Fruit fly (Drosophila melanogaster) whole organism, embryonic: ENCODE data around the gene Usp30.

Experiments used
- Bgb ChIP-seq: fragments of 200-800 bp; sonication (Bioruptor generic); IDR thresholded peaks from 2 replicates; pipeline ENCODE4 v1.3.6; 2022; ENCODE audit warnings: missing biosample characterization, missing genetic modification characterization; ENCODE audit not compliant: partially characterized antibody
- CG1024 ChIP-seq: fragments of 200-800 bp; sonication (Bioruptor generic); IDR thresholded peaks from 2 replicates; pipeline ENCODE4 v1.3.6; 2022; ENCODE audit warnings: missing biosample characterization, missing genetic modification characterization
- CG12299 ChIP-seq: fragments of 200-800 bp; sonication (Bioruptor generic); optimal IDR thresholded peaks from 2 replicates; lab custom pipeline; 2018; ENCODE audit warnings: missing biosample characterization, mild to moderate bottlenecking, missing genetic modification characterization
- CG15073 ChIP-seq: fragments of 200-800 bp; sonication (Bioruptor generic); optimal IDR thresholded peaks from 2 replicates; lab custom pipeline; 2016; ENCODE audit warnings: missing biosample characterization, missing genetic modification characterization
- CG18599 ChIP-seq: fragments of 200-800 bp; sonication (Bioruptor generic); optimal IDR thresholded peaks from 3 replicates; lab custom pipeline; 2017; ENCODE audit warnings: missing biosample characterization, missing genetic modification characterization, mild to moderate bottlenecking, moderate library complexity, missing genetic modification reagents
- CG2129 ChIP-seq: fragments of 200-800 bp; sonication (Bioruptor generic); IDR thresholded peaks from 2 replicates; pipeline ENCODE4 v1.3.6; 2022; ENCODE audit warnings: missing biosample characterization, missing genetic modification characterization; ENCODE audit not compliant: partially characterized antibody
- CG2678 ChIP-seq: fragments of 200-800 bp; sonication (Bioruptor generic); optimal IDR thresholded peaks from 3 replicates; lab custom pipeline; 2019; ENCODE audit warnings: missing biosample characterization, mild to moderate bottlenecking, missing genetic modification characterization, moderate library complexity
- CG30403 ChIP-seq: fragments of 200-800 bp; sonication (Bioruptor generic); optimal IDR thresholded peaks from 3 replicates; lab custom pipeline; 2016; ENCODE audit warnings: missing biosample characterization, missing genetic modification characterization
- CG4282 ChIP-seq: fragments of 200-800 bp; sonication (Bioruptor generic); optimal IDR thresholded peaks from 2 replicates; lab custom pipeline; 2016; ENCODE audit warnings: missing biosample characterization, missing genetic modification characterization
- CG6654 ChIP-seq: fragments of 200-800 bp; sonication (Bioruptor generic); optimal IDR thresholded peaks from 2 replicates; lab custom pipeline; 2017; ENCODE audit warnings: missing biosample characterization, mild to moderate bottlenecking, missing genetic modification characterization
- CG6791 ChIP-seq: fragments of 200-800 bp; sonication (Bioruptor generic); IDR thresholded peaks from 3 replicates; pipeline ENCODE4 v1.3.6; 2022; ENCODE audit warnings: missing biosample characterization, missing genetic modification characterization; ENCODE audit not compliant: partially characterized antibody
- CG7271 ChIP-seq: fragments of 200-800 bp; sonication (Bioruptor generic); optimal IDR thresholded peaks from 2 replicates; lab custom pipeline; 2018; ENCODE audit warnings: missing biosample characterization, mild to moderate bottlenecking, missing genetic modification characterization, moderate library complexity
- CG9876 ChIP-seq: fragments of 200-800 bp; sonication (Bioruptor generic); optimal IDR thresholded peaks from 2 replicates; lab custom pipeline; 2016; ENCODE audit warnings: missing biosample characterization, missing genetic modification characterization
- D19B ChIP-seq: fragments of 200-800 bp; sonication (Bioruptor generic); optimal IDR thresholded peaks from 2 replicates; lab custom pipeline; 2017; ENCODE audit warnings: missing biosample characterization, mild to moderate bottlenecking, missing genetic modification characterization
- Drgx ChIP-seq: fragments of 200-800 bp; sonication (Bioruptor generic); IDR thresholded peaks from 2 replicates; pipeline ENCODE4 v1.3.6; 2022; ENCODE audit warnings: missing biosample characterization, missing genetic modification characterization
- HLH54F ChIP-seq: fragments of 200-800 bp; sonication (Bioruptor generic); optimal IDR thresholded peaks from 3 replicates; lab custom pipeline; 2016; ENCODE audit warnings: missing biosample characterization, missing genetic modification characterization
- Jarid2 ChIP-seq: fragments of 200-800 bp; sonication (Bioruptor generic); optimal IDR thresholded peaks from 3 replicates; lab custom pipeline; 2017; ENCODE audit warnings: mild to moderate bottlenecking, missing biosample characterization, missing genetic modification reagents, missing genetic modification characterization
- Lhr ChIP-seq: fragments of 200-800 bp; sonication (Bioruptor generic); optimal IDR thresholded peaks from 3 replicates; lab custom pipeline; 2017; ENCODE audit warnings: mild to moderate bottlenecking, missing biosample characterization, missing genetic modification reagents, missing genetic modification characterization
- Lim3 ChIP-seq: fragments of 200-800 bp; sonication (Bioruptor generic); IDR thresholded peaks from 2 replicates; pipeline ENCODE4 v1.3.6; 2022; ENCODE audit warnings: missing biosample characterization, missing genetic modification characterization
- Med ChIP-seq: fragments of 200-800 bp; sonication (Bioruptor generic); peaks from one replicate; lab custom pipeline; 2016; ENCODE audit warnings: missing biosample characterization, missing genetic modification characterization, mild to moderate bottlenecking, inconsistent platforms, moderate library complexity
- Mrtf ChIP-seq: fragments of 200-800 bp; sonication (Bioruptor generic); IDR thresholded peaks from 3 replicates; pipeline ENCODE4 v1.3.6; 2022; ENCODE audit warnings: missing biosample characterization, missing genetic modification characterization
- NFAT ChIP-seq: fragments of 200-800 bp; sonication (Bioruptor generic); IDR thresholded peaks from 2 replicates; pipeline ENCODE4 v1.3.6; 2022; ENCODE audit warnings: missing biosample characterization, missing genetic modification characterization
- Nf-YA ChIP-seq: fragments of 200-800 bp; sonication (Bioruptor generic); IDR thresholded peaks from 2 replicates; pipeline ENCODE4 v1.3.6; 2022; ENCODE audit warnings: missing biosample characterization, missing genetic modification characterization
- Pdp1 ChIP-seq, 2 experiments: fragments of 200-800 bp; sonication (Bioruptor generic); optimal IDR thresholded peaks; 3 replicates each; lab custom pipeline; 2016; ENCODE audit warnings: missing biosample characterization in 2 of 2, missing genetic modification characterization in 2 of 2, mild to moderate bottlenecking in 1 of 2, moderate library complexity in 1 of 2
- Rx ChIP-seq: fragments of 200-800 bp; sonication (Bioruptor generic); IDR thresholded peaks from 2 replicates; pipeline ENCODE4 v1.3.6; 2022; ENCODE audit warnings: missing biosample characterization, missing genetic modification characterization
- Ssrp ChIP-seq: fragments of 200-800 bp; sonication (Bioruptor generic); optimal IDR thresholded peaks from 2 replicates; lab custom pipeline; 2018; ENCODE audit warnings: missing biosample characterization, mild to moderate bottlenecking, missing genetic modification characterization, moderate library complexity
- Vsx1 ChIP-seq: fragments of 200-800 bp; sonication (Bioruptor generic); optimal IDR thresholded peaks from 2 replicates; lab custom pipeline; 2017; ENCODE audit warnings: missing biosample characterization, mild to moderate bottlenecking, missing genetic modification characterization, missing genetic modification reagents
- abd-A ChIP-seq: fragments of 200-800 bp; sonication (Bioruptor generic); optimal IDR thresholded peaks from 3 replicates; lab custom pipeline; 2019; ENCODE audit warnings: missing biosample characterization, mild to moderate bottlenecking, missing genetic modification characterization, moderate library complexity
- ac ChIP-seq: fragments of 200-800 bp; sonication (Bioruptor generic); optimal IDR thresholded peaks from 3 replicates; lab custom pipeline; 2017; ENCODE audit warnings: missing biosample characterization, mild to moderate bottlenecking, missing genetic modification characterization
- ap ChIP-seq: fragments of 200-800 bp; sonication (Bioruptor generic); IDR thresholded peaks from 2 replicates; pipeline ENCODE4 v1.3.6; 2022; ENCODE audit warnings: missing biosample characterization, missing genetic modification characterization
- bcd ChIP-seq: fragments of 200-800 bp; sonication (Bioruptor generic); optimal IDR thresholded peaks from 2 replicates; lab custom pipeline; 2017; ENCODE audit warnings: missing biosample characterization, mild to moderate bottlenecking, missing genetic modification characterization
- crc ChIP-seq: fragments of 200-800 bp; sonication (Bioruptor generic); optimal IDR thresholded peaks from 2 replicates; lab custom pipeline; 2016; ENCODE audit warnings: missing biosample characterization, missing genetic modification characterization
- emc ChIP-seq: fragments of 200-800 bp; sonication (Bioruptor generic); optimal IDR thresholded peaks from 2 replicates; lab custom pipeline; 2016; ENCODE audit warnings: missing biosample characterization, missing genetic modification characterization
- en ChIP-seq: fragments of 200-800 bp; sonication (Bioruptor generic); optimal IDR thresholded peaks from 2 replicates; lab custom pipeline; 2016; ENCODE audit warnings: missing biosample characterization, missing genetic modification characterization
- exex ChIP-seq: fragments of 200-800 bp; sonication (Bioruptor generic); optimal IDR thresholded peaks from 4 replicates; lab custom pipeline; 2018; ENCODE audit warnings: missing biosample characterization, mild to moderate bottlenecking, missing genetic modification characterization, moderate library complexity
- fru ChIP-seq: fragments of >200 bp; optimal IDR thresholded peaks from 2 replicates; lab custom pipeline; 2017
- grn ChIP-seq: fragments of 200-800 bp; sonication (Bioruptor generic); optimal IDR thresholded peaks from 3 replicates; lab custom pipeline; 2017; ENCODE audit warnings: missing biosample characterization, missing genetic modification characterization
- gsb ChIP-seq: fragments of 200-800 bp; sonication (Bioruptor generic); IDR thresholded peaks from 2 replicates; pipeline ENCODE4 v1.3.6; 2022; ENCODE audit warnings: missing biosample characterization, missing genetic modification characterization
- hbn ChIP-seq: fragments of 200-800 bp; sonication (Bioruptor generic); IDR thresholded peaks from 2 replicates; pipeline ENCODE4 v1.3.6; 2022; ENCODE audit warnings: missing biosample characterization, missing genetic modification characterization; ENCODE audit not compliant: partially characterized antibody
- hth ChIP-seq: fragments of >200 bp; optimal IDR thresholded peaks from 2 replicates; lab custom pipeline; 2017; ENCODE audit warnings: inconsistent platforms
- ken ChIP-seq: fragments of 200-800 bp; sonication (Bioruptor generic); IDR thresholded peaks from 3 replicates; pipeline ENCODE4 v1.3.6; 2022; ENCODE audit warnings: missing biosample characterization, missing genetic modification characterization
- lilli ChIP-seq: fragments of 200-800 bp; sonication (Bioruptor generic); optimal IDR thresholded peaks from 3 replicates; lab custom pipeline; 2016; ENCODE audit warnings: missing biosample characterization, missing genetic modification characterization
- odd ChIP-seq: fragments of 200-800 bp; sonication (Bioruptor generic); optimal IDR thresholded peaks from 2 replicates; lab custom pipeline; 2017; ENCODE audit warnings: missing biosample characterization, mild to moderate bottlenecking, missing genetic modification characterization
- otp ChIP-seq: fragments of 200-800 bp; sonication (Bioruptor generic); IDR thresholded peaks from 3 replicates; pipeline ENCODE4, ENCODE4 v1.3.6; 2022; ENCODE audit warnings: missing biosample characterization, missing genetic modification characterization
- pnt ChIP-seq: fragments of 200-800 bp; sonication (Bioruptor generic); optimal IDR thresholded peaks from 3 replicates; lab custom pipeline; 2016; ENCODE audit warnings: missing biosample characterization, missing genetic modification characterization
- pum ChIP-seq: fragments of 200-800 bp; sonication (Bioruptor generic); optimal IDR thresholded peaks from 2 replicates; lab custom pipeline; 2016; ENCODE audit warnings: missing biosample characterization, missing genetic modification characterization
- shn ChIP-seq: fragments of 200-800 bp; sonication (Bioruptor generic); optimal IDR thresholded peaks from 3 replicates; lab custom pipeline; 2016; ENCODE audit warnings: missing biosample characterization, missing genetic modification characterization
- sim ChIP-seq: fragments of 200-800 bp; sonication (Bioruptor generic); IDR thresholded peaks from 2 replicates; pipeline ENCODE4 v1.3.6; 2022; ENCODE audit warnings: missing biosample characterization, missing genetic modification characterization
- unpg ChIP-seq: fragments of 200-800 bp; sonication (Bioruptor generic); optimal IDR thresholded peaks from 3 replicates; lab custom pipeline; 2018; ENCODE audit warnings: missing biosample characterization, mild to moderate bottlenecking, missing genetic modification characterization, moderate library complexity

The Usp30 gene

DNA sequence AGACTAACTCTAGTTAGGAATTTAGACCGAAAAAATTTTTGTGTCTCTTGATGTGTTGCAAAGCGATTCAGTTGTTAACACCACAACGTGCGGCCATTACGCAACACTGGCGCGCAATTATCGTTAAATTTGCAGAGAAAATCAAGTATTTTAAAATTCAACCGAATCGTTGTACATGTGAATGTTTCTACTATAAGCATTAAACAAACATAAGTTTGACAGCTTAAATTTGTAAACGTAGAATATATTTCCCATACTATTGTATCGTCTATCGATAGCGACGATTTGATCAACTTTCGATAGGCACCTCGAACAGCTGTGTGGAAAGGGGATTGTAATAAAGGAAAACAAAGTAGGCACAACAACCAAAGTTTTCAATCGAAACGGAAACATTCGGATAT lies at the start of gene Usp30, which contains the start of gene CG16721 (continued):
- TF ChIP-seq lilli (GFP tag; lab: Kevin White, UChicago) (peak; percentile 69), CG9876 (GFP tag; lab: Kevin White, UChicago) (no peak), CG2129 (GFP tag; lab: Robert Waterston, UW) (peak; percentile 52; the same call in 1 of the 2 replicates), CG30403 (peak; percentile 51), Nf-YA (GFP tag; lab: Robert Waterston, UW) (no peak), emc (GFP tag; lab: Kevin White, UChicago) (no peak), ken (GFP tag; lab: Robert Waterston, UW) (peak; percentile 50; the same call in 2 of the 3 replicates), ac (GFP tag; lab: Kevin White, UChicago) (no peak), CG12299 (tag; lab: Kevin White, UChicago) (peak; percentile 29), Jarid2 (GFP tag; lab: Kevin White, UChicago) (no peak), Rx (GFP tag; lab: Robert Waterston, UW) (no peak), pum (GFP tag; lab: Kevin White, UChicago) (peak; percentile 31), ap (GFP tag; lab: Robert Waterston, UW) (no peak), CG2678 (tag; lab: Kevin White, UChicago) (no peak), Bgb (GFP tag; lab: Robert Waterston, UW) (peak; percentile 75), CG6791 (GFP tag; lab: Robert Waterston, UW) (peak; percentile 71; the same call in 2 of the 3 replicates), en (GFP tag; lab: Kevin White, UChicago) (peak; percentile 23), bcd (GFP tag; lab: Kevin White, UChicago) (no peak), HLH54F (GFP tag; lab: Kevin White, UChicago) (peak; percentile 67), NFAT (GFP tag; lab: Robert Waterston, UW) (peak; percentile 44), unpg (GFP tag; lab: Kevin White, UChicago) (peak; percentile 43), crc (GFP tag; lab: Kevin White, UChicago) (no peak), pnt (GFP tag; lab: Kevin White, UChicago) (no peak)

dm6 chrX:5926718-5927117 lies 47.1 kb upstream of the Usp30 start:
- TF ChIP-seq CG30403 (no peak), otp (no peak), Ssrp (no peak), Pdp1 (GFP tag; optimal IDR thresholded peaks at IDR 0.05; lab: Kevin White, UChicago) (peak in 1 of 2 experiments; percentile 68), Vsx1 (GFP tag; lab: Kevin White, UChicago) (no peak), abd-A (no peak), Mrtf (GFP tag; lab: Robert Waterston, UW) (no peak), gsb (no peak), Lim3 (GFP tag; lab: Robert Waterston, UW) (no peak), Drgx (GFP tag; lab: Robert Waterston, UW) (peak; percentile 62; the same call in 1 of the 2 replicates), CG18599 (no peak), exex (tag; lab: Kevin White, UChicago) (no peak), CG6654 (GFP tag; lab: Kevin White, UChicago) (no peak), D19B (GFP tag; lab: Kevin White, UChicago) (peak; percentile 27), Med (GFP tag; lab: Kevin White, UChicago) (peak; percentile 21), CG9876 (GFP tag; lab: Kevin White, UChicago) (no peak), CG15073 (GFP tag; lab: Kevin White, UChicago) (no peak), shn (GFP tag; lab: Kevin White, UChicago) (no peak), fru (lab: Kevin White, UChicago) (no peak), odd (GFP tag; lab: Kevin White, UChicago) (no peak), hth (lab: Kevin White, UChicago) (no peak), CG1024 (GFP tag; lab: Robert Waterston, UW) (no peak), hbn (no peak), CG7271 (tag; lab: Kevin White, UChicago) (no peak), sim (GFP tag; lab: Robert Waterston, UW) (no peak), grn (GFP tag; lab: Kevin White, UChicago) (no peak), CG4282 (GFP tag; lab: Kevin White, UChicago) (no peak), Lhr (no peak)
